Worm (Caenorhabditis elegans): ENCODE data around the gene dim-1.

The dim-1 gene

ce11 chrX:8057791-8058270, at the start of gene dim-1:
dim-1 (minus strand) TSS chrX:8058220.
- TF ChIP-seq fos-1 (tag; optimal IDR thresholded peaks at IDR 0.05) (no peak), ets-5 (GFP tag; IDR thresholded peaks at IDR 0.05) (no peak), dpl-1 (GFP tag; optimal IDR thresholded peaks at IDR 0.05) (peak in 1 of 3 experiments; percentile 7), nhr-76 (tag; optimal IDR thresholded peaks at IDR 0.05) (no peak), efl-1 (optimal IDR thresholded peaks at IDR 0.05) (no peak), efl-1 (GFP tag; optimal IDR thresholded peaks at IDR 0.05 in 1 of 2) (peak; percentile 14 to 74), nhr-12 (tag; optimal IDR thresholded peaks at IDR 0.05) (no peak), mep-1 (tag; optimal IDR thresholded peaks at IDR 0.05) (peak; percentile 34), dsc-1 (tag; optimal IDR thresholded peaks at IDR 0.05) (peak; percentile 15), lsy-2 (tag; optimal IDR thresholded peaks at IDR 0.05) (peak in 1 of 2 experiments; percentile 5), ceh-8 (GFP tag; optimal IDR thresholded peaks at IDR 0.05) (no peak), hlh-17 (GFP tag; optimal IDR thresholded peaks at IDR 0.05; ENCODE audit: borderline replicate concordance) (no peak), lin-39 (tag; optimal IDR thresholded peaks at IDR 0.05) (no peak), nhr-85 (tag) (no peak), C34B4.2 (tag; optimal IDR thresholded peaks at IDR 0.05) (no peak), nhr-77 (tag; optimal IDR thresholded peaks at IDR 0.05) (no peak), blmp-1 (tag; optimal IDR thresholded peaks at IDR 0.05) (peak; percentile 22), fkh-8 (tag; optimal IDR thresholded peaks at IDR 0.05) (no peak), nhr-84 (tag; optimal IDR thresholded peaks at IDR 0.05) (no peak), F16B12.6 (tag; optimal IDR thresholded peaks at IDR 0.05) (peak; percentile 81), jun-1 (tag; optimal IDR thresholded peaks at IDR 0.05) (no peak), mef-2 (tag; optimal IDR thresholded peaks at IDR 0.05) (no peak), elt-2 (tag; optimal IDR thresholded peaks at IDR 0.05) (peak; percentile 4), snu-23 (GFP tag; optimal IDR thresholded peaks at IDR 0.05) (peak; percentile 26), nhr-71 (tag; optimal IDR thresholded peaks at IDR 0.05) (peak; percentile 7)

ce11 chrX:8103899-8104298, 45.9 kb upstream of the dim-1 start, which contains the start of gene K07E3.2:
K07E3.2 (plus strand) TSS chrX:8104298.
- TF ChIP-seq xbp-1 (tag; optimal IDR thresholded peaks at IDR 0.05) (peak; percentile 11), nhr-90 (tag; optimal IDR thresholded peaks at IDR 0.05; ENCODE audit: poor library complexity) (peak; percentile 35), nhr-71 (tag; optimal IDR thresholded peaks at IDR 0.05) (peak; percentile 17), mep-1 (tag; optimal IDR thresholded peaks at IDR 0.05) (no peak), ceh-82 (tag; optimal IDR thresholded peaks at IDR 0.05) (peak in 1 of 3 experiments; percentile 20), rnt-1 (tag; optimal IDR thresholded peaks at IDR 0.05) (no peak), snu-23 (GFP tag; optimal IDR thresholded peaks at IDR 0.05) (peak; percentile 47), nhr-12 (tag; optimal IDR thresholded peaks at IDR 0.05) (no peak)

- TF ChIP-seq egl-27 (tag; optimal IDR thresholded peaks at IDR 0.05) (no peak), elt-2 (tag; optimal IDR thresholded peaks at IDR 0.05) (peak; percentile 1), unc-62 (GFP tag; optimal IDR thresholded peaks at IDR 0.05) (no peak), hlh-17 (GFP tag; optimal IDR thresholded peaks at IDR 0.05; ENCODE audit: borderline replicate concordance) (no peak)
Observed at ce11 chrX:8098813-8099360, 40.9 kb upstream of the dim-1 start, which contains the start of gene catp-5. catp-5 (minus strand) TSS chrX:8098863.

- TF ChIP-seq fos-1 (tag; optimal IDR thresholded peaks at IDR 0.05) (no peak), xbp-1 (tag; optimal IDR thresholded peaks at IDR 0.05) (peak; percentile 17), blmp-1 (tag; optimal IDR thresholded peaks at IDR 0.05) (peak; percentile 71), nhr-19 (GFP tag; conservative IDR thresholded peaks at IDR 0.05) (peak; percentile 38), vab-15 (tag; optimal IDR thresholded peaks at IDR 0.05) (peak; percentile 19), elt-2 (tag; optimal IDR thresholded peaks at IDR 0.05) (peak; percentile 8), fkh-4 (tag; optimal IDR thresholded peaks at IDR 0.05; ENCODE audit: borderline replicate concordance) (no peak), rnt-1 (tag; optimal IDR thresholded peaks at IDR 0.05) (peak; percentile 11), ceh-88 (GFP tag; IDR thresholded peaks at IDR 0.05) (no peak), aha-1 (tag; optimal IDR thresholded peaks at IDR 0.05) (no peak), ztf-4 (tag; optimal IDR thresholded peaks at IDR 0.05) (peak; percentile 20), nhr-20 (tag; optimal IDR thresholded peaks at IDR 0.05) (peak; percentile 73), C34B4.2 (tag; optimal IDR thresholded peaks at IDR 0.05) (no peak), unc-62 (GFP tag; optimal IDR thresholded peaks at IDR 0.05) (no peak), pax-3 (tag; optimal IDR thresholded peaks at IDR 0.05) (peak; percentile 68), lsy-2 (tag; optimal IDR thresholded peaks at IDR 0.05) (peak; percentile 14 to 52), dsc-1 (tag; optimal IDR thresholded peaks at IDR 0.05) (peak; percentile 89), lin-39 (tag; optimal IDR thresholded peaks at IDR 0.05) (no peak), zag-1 (tag; optimal IDR thresholded peaks at IDR 0.05) (no peak), egl-27 (tag; optimal IDR thresholded peaks at IDR 0.05) (no peak), jun-1 (tag; optimal IDR thresholded peaks at IDR 0.05) (no peak), fkh-8 (tag; optimal IDR thresholded peaks at IDR 0.05) (peak; percentile 88), swsn-7 (tag; optimal IDR thresholded peaks at IDR 0.05) (peak; percentile 1), ceh-82 (tag; optimal IDR thresholded peaks at IDR 0.05) (peak in 1 of 3 experiments; percentile 7), dpl-1 (GFP tag; optimal IDR thresholded peaks at IDR 0.05) (no peak), isw-1 (GFP tag; IDR thresholded peaks at IDR 0.05) (no peak), nhr-85 (tag) (peak; percentile 73), lin-35 (GFP tag; optimal IDR thresholded peaks at IDR 0.05) (peak in 1 of 2 experiments; percentile 49)
Observed at ce11 chrX:8089916-8090315, 31.9 kb upstream of the dim-1 start.

Data from whole organism, L1 larva.